Fruit fly (Drosophila melanogaster): ENCODE data around the gene CG10600.

Gene CG10600

DNA sequence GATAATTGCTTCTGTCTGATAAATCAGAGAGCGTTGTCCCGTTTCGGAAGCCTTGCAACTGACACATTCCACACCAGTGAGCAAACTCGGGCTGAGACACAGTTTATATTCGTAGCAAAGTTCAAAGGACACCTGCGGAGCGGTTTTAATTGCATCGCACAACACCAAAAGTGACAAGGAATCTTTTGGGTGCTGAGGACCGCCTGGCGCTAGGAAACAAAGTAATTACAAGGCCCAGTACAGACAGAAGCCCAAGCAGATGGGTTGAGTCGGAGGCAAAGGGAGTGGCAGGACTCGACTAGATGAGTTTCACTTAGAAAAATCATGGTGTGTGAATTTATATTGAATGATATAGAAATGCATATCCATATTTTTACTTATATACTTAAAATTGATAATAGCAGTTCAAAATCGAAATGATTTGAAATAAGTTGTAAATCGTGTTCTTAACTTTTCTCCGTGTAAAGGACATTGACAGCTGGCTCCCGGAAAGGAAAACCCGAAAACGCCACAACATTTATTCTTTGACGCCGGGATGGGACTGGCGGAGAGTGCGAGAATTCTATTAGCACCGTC, 30.6 kb downstream of the CG10600 start (continued):
- TF ChIP-seq dmrt99B (tag; optimal IDR thresholded peaks at IDR 0.05) (peak; percentile 46), CG14965 (GFP tag; optimal IDR thresholded peaks at IDR 0.05; ENCODE audit: borderline replicate concordance) (no peak), tap (tag; optimal IDR thresholded peaks at IDR 0.05) (peak; percentile 20), CG16815 (GFP tag; optimal IDR thresholded peaks at IDR 0.05) (no peak), Chrac-16 (GFP tag; optimal IDR thresholded peaks at IDR 0.05) (peak; percentile 10), gem (tag; optimal IDR thresholded peaks at IDR 0.05) (peak; percentile 55), CG12219 (GFP tag; optimal IDR thresholded peaks at IDR 0.05) (no peak), D (optimal IDR thresholded peaks at IDR 0.05) (no peak), D (GFP tag; optimal IDR thresholded peaks at IDR 0.05) (peak; percentile 10), CG17328 (GFP tag; IDR thresholded peaks at IDR 0.05) (0 out of 2 replicates have a peak, but pooled peaks have one; percentile 29), eve (GFP tag; optimal IDR thresholded peaks at IDR 0.05) (no peak), CG30431 (GFP tag; optimal IDR thresholded peaks at IDR 0.05) (no peak), fd96Cb (tag; optimal IDR thresholded peaks at IDR 0.05) (peak; percentile 29), CG17361 (GFP tag; IDR thresholded peaks at IDR 0.05) (0 out of 3 replicates have a peak, but pooled peaks have one; percentile 10), dysf (GFP tag; IDR thresholded peaks at IDR 0.05) (peak; percentile 24; the same call in 1 of the 3 replicates), crp (GFP tag; optimal IDR thresholded peaks at IDR 0.05) (no peak), CG10267 (tag; optimal IDR thresholded peaks at IDR 0.05) (peak; percentile 20), CG18619 (GFP tag; optimal IDR thresholded peaks at IDR 0.05) (no peak), CG42726 (GFP tag; IDR thresholded peaks at IDR 0.05; ENCODE audit: partially characterized antibody) (no peak), CG10209 (GFP tag; optimal IDR thresholded peaks at IDR 0.05) (no peak), CTCF (GFP tag; optimal IDR thresholded peaks at IDR 0.05) (no peak), prd (optimal IDR thresholded peaks at IDR 0.05) (no peak), prd (GFP tag; IDR thresholded peaks at IDR 0.05) (peak; percentile 87), Hey (tag; optimal IDR thresholded peaks at IDR 0.05) (no peak), Adf1 (GFP tag; IDR thresholded peaks at IDR 0.05) (no peak), pzg (GFP tag; optimal IDR thresholded peaks at IDR 0.05) (no peak), CG9437 (GFP tag; optimal IDR thresholded peaks at IDR 0.05) (no peak), stc (GFP tag; IDR thresholded peaks at IDR 0.05) (no peak), bsh (GFP tag; optimal IDR thresholded peaks at IDR 0.05) (peak in 1 of 2 experiments; percentile 50), lilli (GFP tag; optimal IDR thresholded peaks at IDR 0.05) (peak; percentile 6), Dbx (GFP tag; IDR thresholded peaks at IDR 0.05) (no peak), grn (GFP tag; optimal IDR thresholded peaks at IDR 0.05) (no peak), CG32772 (GFP tag; IDR thresholded peaks at IDR 0.05) (no peak), CG9727 (GFP tag; optimal IDR thresholded peaks at IDR 0.05) (peak; percentile 60), CG11093 (GFP tag; IDR thresholded peaks at IDR 0.05) (no peak), BtbVII (GFP tag; optimal IDR thresholded peaks at IDR 0.05) (no peak), CG3726 (GFP tag; IDR thresholded peaks at IDR 0.05) (no peak), Dip3 (GFP tag; optimal IDR thresholded peaks at IDR 0.05) (no peak), jumu (GFP tag; optimal IDR thresholded peaks at IDR 0.05) (no peak), Med (GFP tag) (peak; percentile 52)

DNA sequence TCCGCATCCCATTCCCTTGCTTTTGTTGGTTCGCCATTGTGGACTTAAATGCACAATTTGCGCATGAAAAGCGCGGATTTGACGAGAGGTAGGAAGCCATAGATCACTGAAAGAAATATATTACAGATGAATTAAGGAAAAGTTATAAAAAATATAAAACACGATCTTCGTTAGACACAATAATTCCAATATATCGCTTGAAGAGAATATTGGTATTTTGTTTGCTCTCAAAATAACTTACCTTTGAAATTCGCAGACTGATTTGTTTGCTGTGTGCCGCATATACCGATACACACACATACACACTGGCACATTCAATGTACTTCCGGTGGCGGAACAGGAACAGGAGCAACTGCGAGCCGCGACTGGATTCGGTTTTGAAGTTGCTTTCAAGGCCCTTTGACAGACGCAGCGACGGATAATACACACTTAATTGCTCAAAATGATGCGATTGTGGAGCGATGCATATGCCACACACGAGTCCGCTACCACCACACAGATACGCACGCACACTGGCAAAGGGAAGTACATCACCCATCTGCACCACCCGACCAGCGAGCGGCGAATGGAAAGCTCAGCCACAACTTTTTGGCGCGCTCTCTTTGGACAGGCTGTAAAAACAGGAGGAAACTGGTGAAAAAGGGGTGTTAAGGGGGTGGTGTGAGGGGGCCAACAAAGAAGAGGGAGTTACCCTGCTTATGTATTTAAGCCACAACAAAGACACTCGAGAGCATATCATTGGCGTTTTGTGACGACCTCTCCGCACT, 33.7 kb downstream of the CG10600 start:
- TF ChIP-seq unpg (GFP tag; optimal IDR thresholded peaks at IDR 0.05) (peak; percentile 8), zfh1 (GFP tag; IDR thresholded peaks at IDR 0.05) (0 out of 3 replicates have a peak, but pooled peaks have one; percentile 13), phol (tag; optimal IDR thresholded peaks at IDR 0.05) (peak; percentile 28), E2f2 (GFP tag; IDR thresholded peaks at IDR 0.05) (0 out of 2 replicates have a peak, but pooled peaks have one; percentile 9), BtbVII (GFP tag; optimal IDR thresholded peaks at IDR 0.05) (no peak), dmrt11E (tag; optimal IDR thresholded peaks at IDR 0.05) (peak; percentile 26), yki (optimal IDR thresholded peaks at IDR 0.05) (no peak), CG6689 (GFP tag; IDR thresholded peaks at IDR 0.05) (0 out of 2 replicates have a peak, but pooled peaks have one; percentile 16), CG18262 (tag; optimal IDR thresholded peaks at IDR 0.05) (peak; percentile 16), CG1603 (tag; optimal IDR thresholded peaks at IDR 0.05) (peak; percentile 14), CG14710 (tag; optimal IDR thresholded peaks at IDR 0.05) (peak; percentile 14), Bdp1 (GFP tag; optimal IDR thresholded peaks at IDR 0.05) (no peak), CG6254 (GFP tag; optimal IDR thresholded peaks at IDR 0.05) (peak; percentile 1)

Data from whole organism, embryonic.